Worm (Caenorhabditis elegans): ENCODE measurements around the gene str-206.

Gene str-206

DNA sequence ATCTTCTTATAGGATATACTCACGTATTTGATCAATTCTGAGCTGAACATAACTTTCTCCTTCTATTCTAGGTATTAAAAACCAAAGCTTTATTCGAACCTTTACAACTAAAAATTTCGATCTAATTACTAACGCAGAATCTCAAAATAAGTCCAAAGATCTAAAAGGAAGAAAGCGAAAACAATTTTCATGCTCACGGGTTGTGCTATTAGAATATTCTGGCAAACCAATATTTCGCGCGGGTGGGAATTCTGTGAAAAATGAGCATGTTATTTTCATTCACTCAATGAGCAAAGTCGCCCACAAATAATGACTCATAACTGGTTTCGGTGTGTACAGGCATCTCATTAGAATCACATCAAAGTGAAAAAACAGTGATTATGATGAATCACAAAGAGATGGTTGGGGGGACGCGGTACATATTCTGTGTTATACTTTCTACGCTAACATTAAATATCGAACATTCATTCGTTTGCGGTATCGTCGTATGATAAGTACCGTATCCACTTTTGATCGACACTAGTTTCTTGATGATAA lies 11.1 kb downstream of the str-206 start:
- TF ChIP-seq C34F6.9 (tag; optimal IDR thresholded peaks at IDR 0.05) (peak; percentile 7), F13H6.1 (tag; optimal IDR thresholded peaks at IDR 0.05) (no peak)

ce11 chrV:6229457-6229949 lies 11.6 kb downstream of the str-206 start:
- TF ChIP-seq sem-4 (tag; optimal IDR thresholded peaks at IDR 0.05) (peak; percentile 76), nhr-11 (tag; optimal IDR thresholded peaks at IDR 0.05) (no peak), lsy-2 (tag; optimal IDR thresholded peaks at IDR 0.05) (peak; percentile 28 to 63), mab-5 (tag; optimal IDR thresholded peaks at IDR 0.05) (no peak), ztf-4 (tag; optimal IDR thresholded peaks at IDR 0.05) (peak; percentile 61), nhr-21 (tag; optimal IDR thresholded peaks at IDR 0.05) (peak; percentile 91), unc-62 (GFP tag; optimal IDR thresholded peaks at IDR 0.05) (peak; percentile 44), zag-1 (tag; optimal IDR thresholded peaks at IDR 0.05) (no peak), unc-39 (tag; optimal IDR thresholded peaks at IDR 0.05) (no peak), dmd-4 (tag; optimal IDR thresholded peaks at IDR 0.05) (no peak), skn-1 (tag; optimal IDR thresholded peaks at IDR 0.05) (no peak), C34F6.9 (tag; optimal IDR thresholded peaks at IDR 0.05) (peak; percentile 47), ztf-1 (GFP tag; conservative IDR thresholded peaks at IDR 0.05) (no peak), ZK546.5 (tag; optimal IDR thresholded peaks at IDR 0.05) (no peak), R02D3.7 (tag; optimal IDR thresholded peaks at IDR 0.05) (no peak), ama-1 (optimal IDR thresholded peaks at IDR 0.05) (peak; percentile 20), lin-13 (GFP tag; optimal IDR thresholded peaks at IDR 0.05) (no peak), lin-39 (tag; optimal IDR thresholded peaks at IDR 0.05) (no peak), nhr-77 (tag; optimal IDR thresholded peaks at IDR 0.05) (no peak), mdl-1 (tag; optimal IDR thresholded peaks at IDR 0.05) (peak in 1 of 2 experiments; percentile 75), F13H6.1 (tag; optimal IDR thresholded peaks at IDR 0.05) (peak; percentile 88), peb-1 (tag; optimal IDR thresholded peaks at IDR 0.05) (no peak), nhr-237 (tag; optimal IDR thresholded peaks at IDR 0.05) (no peak), lin-11 (tag; optimal IDR thresholded peaks at IDR 0.05) (no peak), mbf-1 (tag; optimal IDR thresholded peaks at IDR 0.05) (no peak), crh-2 (tag; optimal IDR thresholded peaks at IDR 0.05) (peak; percentile 81), egl-27 (tag; optimal IDR thresholded peaks at IDR 0.05) (peak; percentile 85), unc-55 (GFP tag; optimal IDR thresholded peaks at IDR 0.05) (no peak), nhr-10 (tag; optimal IDR thresholded peaks at IDR 0.05) (peak; percentile 54), elt-1 (tag; optimal IDR thresholded peaks at IDR 0.05) (peak; percentile 46), ceh-16 (tag; optimal IDR thresholded peaks at IDR 0.05) (peak; percentile 28), alr-1 (tag; optimal IDR thresholded peaks at IDR 0.05) (no peak), gmeb-1 (tag; optimal IDR thresholded peaks at IDR 0.05) (peak; percentile 73), nhr-23 (tag; optimal IDR thresholded peaks at IDR 0.05) (no peak), nhr-25 (tag; optimal IDR thresholded peaks at IDR 0.05) (peak; percentile 58), Y55F3AM.14 (GFP tag; optimal IDR thresholded peaks at IDR 0.05) (peak; percentile 77), blmp-1 (tag; optimal IDR thresholded peaks at IDR 0.05; ENCODE audit: insufficient read depth) (peak; percentile 66), nhr-6 (tag; optimal IDR thresholded peaks at IDR 0.05) (peak; percentile 6), elt-3 (tag; optimal IDR thresholded peaks at IDR 0.05) (no peak), sma-3 (GFP tag; optimal IDR thresholded peaks at IDR 0.05) (peak; percentile 85), nhr-129 (tag; optimal IDR thresholded peaks at IDR 0.05) (peak; percentile 89), ceh-82 (tag; optimal IDR thresholded peaks at IDR 0.05) (no peak), snpc-4 (tag; optimal IDR thresholded peaks at IDR 0.05) (no peak), sma-9 (GFP tag; optimal IDR thresholded peaks at IDR 0.05) (peak; percentile 88), sma-9 (tag; optimal IDR thresholded peaks at IDR 0.05) (no peak), nhr-12 (tag; optimal IDR thresholded peaks at IDR 0.05) (no peak), aly-2 (tag; optimal IDR thresholded peaks at IDR 0.05) (no peak), fos-1 (tag; optimal IDR thresholded peaks at IDR 0.05) (peak; percentile 87), ztf-11 (tag; optimal IDR thresholded peaks at IDR 0.05) (no peak)

All from whole organism, L2 larva.